Worm (Caenorhabditis elegans) whole organism, midembryonic: ENCODE data around the gene str-262.

Source experiments
- T22C8.4 ChIP-seq: fragments of 200-800 bp; sonication (Bioruptor generic); IDR thresholded peaks from 2 replicates; pipeline ENCODE4 v1.3.6; 2022; ENCODE audit warnings: missing genetic modification characterization, missing compliant biosample characterization
- cog-1 ChIP-seq: sonication (generic microtip); optimal IDR thresholded peaks from 2 replicates; lab custom pipeline; 2016; ENCODE audit warnings: missing genetic modification characterization, missing compliant biosample characterization
- flt-1 ChIP-seq: fragments of 200-800 bp; sonication (Bioruptor generic); IDR thresholded peaks from 2 replicates; pipeline ENCODE4 v1.3.6; 2022; ENCODE audit warnings: missing genetic modification characterization, missing compliant biosample characterization
- klf-2 ChIP-seq: fragments of 200-800 bp; sonication (Bioruptor generic); conservative IDR thresholded peaks from 2 replicates; pipeline ENCODE4 v1.3.6; 2022; ENCODE audit warnings: missing genetic modification reagents, missing genetic modification characterization, missing compliant biosample characterization
- med-1 ChIP-seq: sonication (generic microtip); optimal IDR thresholded peaks from 2 replicates; lab custom pipeline; 2017; ENCODE audit warnings: missing genetic modification characterization, mild to moderate bottlenecking, missing compliant biosample characterization, antibody characterized with exemption, missing genetic modification reagents; ENCODE audit not compliant: insufficient read depth
- ztf-23 ChIP-seq: fragments of 200-800 bp; sonication (Bioruptor generic); IDR thresholded peaks from 2 replicates; pipeline ENCODE4 v1.3.6; 2022; ENCODE audit warnings: missing genetic modification reagents, missing genetic modification characterization, missing compliant biosample characterization

DNA sequence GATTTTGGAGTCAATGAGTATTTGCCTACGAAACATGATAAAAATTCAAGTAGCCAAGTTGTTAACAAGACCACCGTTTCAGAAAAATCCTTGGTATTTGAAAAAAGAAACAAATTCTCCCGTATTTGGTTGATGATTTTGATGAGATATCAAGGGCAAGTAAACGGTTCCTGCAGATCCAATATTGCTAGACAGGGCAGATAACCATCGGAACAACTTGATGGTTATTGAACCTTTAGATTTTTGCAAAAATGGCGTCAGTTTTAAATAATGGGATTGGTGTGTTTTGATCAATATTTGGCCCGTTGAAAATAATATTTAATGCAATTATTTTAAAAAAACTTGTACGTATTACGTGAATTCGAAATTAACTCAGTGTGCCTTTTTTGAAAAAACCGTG lies 47.7 kb upstream of the str-262 start:
- no peak for TF ChIP-seq ztf-23 (GFP tag; lab: Robert Waterston, UW)
- TF ChIP-seq klf-2 (GFP tag; lab: Robert Waterston, UW), result no peak
- TF ChIP-seq flt-1 (GFP tag; lab: Robert Waterston, UW), result no peak
- TF ChIP-seq med-1 (GFP tag; lab: Kevin White, UChicago), result no peak
- no peak for TF ChIP-seq T22C8.4 (GFP tag; lab: Robert Waterston, UW)
- TF ChIP-seq cog-1 (tag; lab: Kevin White, UChicago), result no peak
